Fruit fly (Drosophila melanogaster): ENCODE results near the gene CG44215.

CG44215 gene

DNA sequence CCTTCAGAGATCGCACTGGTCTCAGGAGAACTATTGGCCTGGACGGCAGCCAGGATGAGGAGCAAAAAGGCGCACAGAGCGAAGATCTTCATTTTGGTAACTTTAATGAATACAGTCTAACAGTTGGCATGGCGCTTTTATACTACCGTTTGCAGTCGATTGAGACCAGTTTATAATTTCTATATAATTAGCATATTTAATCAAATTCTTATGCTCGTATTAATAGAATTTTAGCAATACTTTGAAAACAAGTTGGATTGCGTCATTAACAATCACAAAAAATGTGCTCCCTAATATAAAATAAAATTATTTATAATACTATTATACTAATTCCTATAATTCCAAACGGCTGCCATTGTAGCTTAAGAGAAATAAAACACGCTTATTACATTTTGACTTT, at the start of gene CG44215:
Gene CG44215 (minus strand): TSS at position 101 of the 400 bp plus-strand sequence.
- TF ChIP-seq Vsx2 (GFP tag; optimal IDR thresholded peaks at IDR 0.05; ENCODE audit: partially characterized antibody) = no peak
- no peak for TF ChIP-seq brk (GFP tag; optimal IDR thresholded peaks at IDR 0.05)
- no peak for TF ChIP-seq psq (GFP tag; optimal IDR thresholded peaks at IDR 0.05)
- no peak for TF ChIP-seq Hnf4 (GFP tag; optimal IDR thresholded peaks at IDR 0.05)

DNA sequence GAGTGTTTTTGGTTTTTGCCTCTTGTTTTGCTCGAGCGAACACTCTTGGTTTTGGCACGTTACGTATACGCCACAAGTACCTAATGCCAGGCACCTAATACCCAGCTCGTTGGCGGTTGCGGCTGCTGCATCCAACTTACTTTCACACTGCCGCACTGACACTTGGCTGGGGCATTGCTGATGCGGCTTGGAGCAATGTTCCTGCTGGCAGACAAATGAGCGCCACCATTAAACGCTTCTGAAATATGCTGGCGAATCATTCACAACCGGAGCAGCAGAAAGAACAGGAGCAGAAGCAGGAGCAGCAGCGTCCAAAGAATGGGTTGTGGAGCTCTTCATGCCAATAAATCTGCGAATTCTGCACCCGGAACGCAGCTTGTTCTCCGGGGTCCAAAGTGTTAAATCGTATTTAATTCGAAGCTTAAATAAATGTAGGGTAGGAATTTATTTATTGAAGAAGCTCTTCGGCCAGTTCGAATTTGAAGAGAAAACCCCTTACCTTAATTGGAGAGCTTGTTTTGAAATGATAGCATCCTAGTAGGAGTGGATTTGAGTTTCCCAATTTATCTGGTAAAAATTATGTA, 8.0 kb upstream of the CG44215 start, which contains the start of gene CG3199:
Gene CG3199 (plus strand): TSS at position 534 of the 584 bp plus-strand sequence.
- TF ChIP-seq jim (GFP tag; optimal IDR thresholded peaks at IDR 0.05) (no peak), woc (GFP tag; optimal IDR thresholded peaks at IDR 0.05) (no peak), h (GFP tag; optimal IDR thresholded peaks at IDR 0.05) (no peak), Dif (GFP tag; optimal IDR thresholded peaks at IDR 0.05; ENCODE audit: partially characterized antibody) (no peak), Abd-B (GFP tag; optimal IDR thresholded peaks at IDR 0.05) (no peak), ey (GFP tag; optimal IDR thresholded peaks at IDR 0.05) (no peak), Myc (optimal IDR thresholded peaks at IDR 0.05) (no peak), usp (GFP tag; optimal IDR thresholded peaks at IDR 0.05) (no peak), CG32264 (GFP tag; optimal IDR thresholded peaks at IDR 0.05) (no peak), Hr78 (GFP tag; optimal IDR thresholded peaks at IDR 0.05) (no peak), Hnf4 (GFP tag; optimal IDR thresholded peaks at IDR 0.05) (no peak), rgr (GFP tag; optimal IDR thresholded peaks at IDR 0.05) (no peak), lola (GFP tag; optimal IDR thresholded peaks at IDR 0.05) (no peak), HLH106 (tag; optimal IDR thresholded peaks at IDR 0.05) (no peak), Jra (GFP tag; optimal IDR thresholded peaks at IDR 0.05) (no peak)

DNA sequence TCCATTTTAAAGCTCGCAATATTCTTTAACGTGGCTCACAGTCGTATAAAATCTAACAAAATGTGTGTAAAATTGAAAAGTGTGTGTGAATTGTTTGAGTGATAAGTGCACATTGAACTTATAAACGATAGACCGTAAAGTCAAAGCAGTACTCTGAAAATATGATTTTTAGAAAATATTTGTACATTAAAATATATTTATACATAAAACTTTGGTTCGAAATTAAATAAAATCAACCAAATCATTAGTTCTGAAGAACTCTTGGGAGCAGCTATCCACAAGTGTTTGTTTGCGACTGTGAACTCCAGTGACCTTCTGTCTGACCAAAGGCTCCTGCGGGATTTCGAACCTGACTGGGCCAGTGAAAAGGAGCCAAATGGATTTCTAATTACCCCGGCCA, 5.9 kb upstream of the CG44215 start, which contains the start of gene CG31327:
Gene CG31327 (minus strand): TSS at position 101 of the 400 bp plus-strand sequence.
- TF ChIP-seq sv (GFP tag; optimal IDR thresholded peaks at IDR 0.05) = no peak
- TF ChIP-seq brk (GFP tag; optimal IDR thresholded peaks at IDR 0.05) = no peak
- TF ChIP-seq psq (GFP tag; optimal IDR thresholded peaks at IDR 0.05) = no peak
- no peak for TF ChIP-seq usp (GFP tag; optimal IDR thresholded peaks at IDR 0.05)
- TF ChIP-seq foxo (GFP tag; optimal IDR thresholded peaks at IDR 0.05) = no peak
- no peak for TF ChIP-seq Vsx2 (GFP tag; optimal IDR thresholded peaks at IDR 0.05; ENCODE audit: partially characterized antibody)
- no peak for TF ChIP-seq br (GFP tag; optimal IDR thresholded peaks at IDR 0.05)
- TF ChIP-seq pan (optimal IDR thresholded peaks at IDR 0.05) = no peak
- TF ChIP-seq Abd-B (GFP tag; optimal IDR thresholded peaks at IDR 0.05) = no peak
- TF ChIP-seq CG32264 (GFP tag; optimal IDR thresholded peaks at IDR 0.05) = no peak
- no peak for TF ChIP-seq h (GFP tag; optimal IDR thresholded peaks at IDR 0.05)
- no peak for TF ChIP-seq jim (GFP tag; optimal IDR thresholded peaks at IDR 0.05)
- no peak for TF ChIP-seq dsf (GFP tag; optimal IDR thresholded peaks at IDR 0.05; ENCODE audit: borderline replicate concordance)
- TF ChIP-seq CG9705 (GFP tag; optimal IDR thresholded peaks at IDR 0.05) = no peak
- no peak for TF ChIP-seq rgr (GFP tag; optimal IDR thresholded peaks at IDR 0.05)
- TF ChIP-seq Dfd (GFP tag; optimal IDR thresholded peaks at IDR 0.05) = no peak
- no peak for TF ChIP-seq OdsH (GFP tag; optimal IDR thresholded peaks at IDR 0.05)
- TF ChIP-seq fru (GFP tag; optimal IDR thresholded peaks at IDR 0.05) = no peak
- no peak for TF ChIP-seq ey (GFP tag; optimal IDR thresholded peaks at IDR 0.05)
- TF ChIP-seq GATAd (GFP tag; optimal IDR thresholded peaks at IDR 0.05) = no peak

DNA sequence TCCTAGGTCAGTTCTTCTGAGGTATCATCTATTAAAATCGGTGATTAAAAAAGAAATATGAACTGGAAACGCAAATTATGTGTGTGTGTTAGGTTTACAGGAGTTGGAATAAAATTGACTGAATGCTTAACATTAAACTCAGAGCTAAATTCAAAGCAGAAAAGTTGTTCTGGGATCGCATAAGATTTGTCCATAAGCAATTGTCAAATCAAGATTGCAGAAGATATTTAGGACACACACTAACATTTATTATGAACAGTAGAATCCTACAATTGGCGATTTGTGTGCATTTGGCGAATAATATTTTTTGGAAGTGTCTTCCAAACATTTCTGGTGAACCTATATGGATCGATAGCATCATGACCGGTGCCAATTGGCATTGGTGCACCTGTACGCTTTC, 3.1 kb upstream of the CG44215 start, which contains the start of gene CG31533:
Gene CG31533 (minus strand): TSS at position 101 of the 400 bp plus-strand sequence.
- TF ChIP-seq Mio (GFP tag; optimal IDR thresholded peaks at IDR 0.05) (no peak), dl (GFP tag; optimal IDR thresholded peaks at IDR 0.05; ENCODE audit: insufficient read depth in 1 of 2, partially characterized antibody in 2 of 2) (no peak), woc (GFP tag; optimal IDR thresholded peaks at IDR 0.05) (no peak), br (GFP tag; optimal IDR thresholded peaks at IDR 0.05) (no peak), foxo (GFP tag; optimal IDR thresholded peaks at IDR 0.05) (no peak), Hnf4 (GFP tag; optimal IDR thresholded peaks at IDR 0.05) (no peak), N (GFP tag; optimal IDR thresholded peaks at IDR 0.05) (no peak), GATAd (GFP tag; optimal IDR thresholded peaks at IDR 0.05) (no peak), pan (optimal IDR thresholded peaks at IDR 0.05) (no peak)

DNA sequence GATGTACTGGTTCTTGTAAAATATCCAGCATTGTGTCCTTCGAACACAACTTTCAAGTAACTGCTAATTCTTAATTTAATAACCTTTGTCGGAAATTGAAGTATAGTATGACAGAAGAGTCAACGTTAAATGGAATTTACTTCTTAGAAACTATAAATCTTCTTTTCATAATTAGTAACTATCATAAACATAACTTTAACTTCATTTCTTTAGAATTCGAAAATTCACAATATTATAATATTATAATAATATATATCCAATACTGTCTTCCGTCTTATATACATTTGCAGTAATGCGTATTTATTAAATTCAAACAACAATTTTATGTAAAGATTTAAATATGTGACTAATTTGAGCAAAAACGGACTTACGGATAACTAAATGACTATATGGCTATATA, 512 bp downstream of the CG44215 start, which contains the start of gene Recs1:
Gene Recs1 (minus strand): TSS at position 101 of the 400 bp plus-strand sequence.
- no peak for TF ChIP-seq sage (GFP tag; optimal IDR thresholded peaks at IDR 0.05)
